Fruit fly (Drosophila melanogaster) Kc167 (cell line): ENCODE data around the gene CG17104.

Experiments
- h ChIP-seq: fragments of >200 bp; optimal IDR thresholded peaks from 3 replicates; lab custom pipeline; 2018; ENCODE audit warnings: missing external identifiers
- insv ChIP-seq: fragments of >200 bp; optimal IDR thresholded peaks from 3 replicates; lab custom pipeline; 2018; ENCODE audit warnings: missing external identifiers

DNA sequence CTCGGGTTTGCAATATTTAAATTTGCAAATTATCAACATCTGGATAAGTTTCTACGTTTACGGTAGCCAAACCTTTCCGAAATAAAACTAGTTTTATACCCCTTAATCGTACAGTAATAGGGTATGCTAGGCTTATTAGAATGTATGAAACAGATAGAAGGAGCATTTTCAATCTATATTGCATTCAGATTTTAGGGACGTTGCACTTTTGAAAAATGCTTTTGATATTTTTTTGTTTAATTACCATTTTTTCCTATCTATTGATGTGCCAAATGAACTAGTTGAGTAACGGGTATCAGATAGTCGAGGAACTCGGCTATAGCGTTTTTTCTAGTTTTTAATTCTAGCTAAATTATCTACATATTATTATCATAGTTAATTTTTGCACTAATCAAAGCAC, 5.9 kb downstream of the CG17104 start:
- TF ChIP-seq insv (lab: Kevin White, UChicago) = no peak
- no peak for TF ChIP-seq h (lab: Kevin White, UChicago)
